Fruit fly (Drosophila melanogaster) whole organism, wandering third instar larva: Measurements from ENCODE around the gene CG17108.

Experiments used
- Abd-B ChIP-seq: fragments of >200 bp; optimal IDR thresholded peaks from 2 replicates; lab custom pipeline; 2017; ENCODE audit warnings: missing biosample characterization, missing genetic modification characterization
- CG32264 ChIP-seq: fragments of 200-800 bp; sonication (Bioruptor generic); optimal IDR thresholded peaks from 2 replicates; lab custom pipeline; 2016; ENCODE audit warnings: missing biosample characterization, missing genetic modification characterization
- CG9705 ChIP-seq: fragments of 200-800 bp; sonication (Bioruptor generic); optimal IDR thresholded peaks from 2 replicates; lab custom pipeline; 2018; ENCODE audit warnings: missing biosample characterization, mild to moderate bottlenecking, missing genetic modification characterization
- CrebA ChIP-seq: fragments of 200-800 bp; sonication (Bioruptor generic); optimal IDR thresholded peaks from 2 replicates; lab custom pipeline; 2016; ENCODE audit warnings: missing biosample characterization, mild to moderate bottlenecking, missing genetic modification characterization, borderline replicate concordance
- Dfd ChIP-seq: fragments of >200 bp; optimal IDR thresholded peaks from 2 replicates; lab custom pipeline; 2017; ENCODE audit warnings: missing biosample characterization, missing genetic modification characterization
- Dif ChIP-seq: fragments of 200-275, 200-300 bp; sonication (Bioruptor generic); optimal IDR thresholded peaks from 2 replicates; lab custom pipeline; 2018; ENCODE audit warnings: missing biosample characterization, missing genetic modification characterization; ENCODE audit not compliant: partially characterized antibody
- GATAd ChIP-seq: sonication (Bioruptor generic); optimal IDR thresholded peaks from 2 replicates; lab custom pipeline; 2016; ENCODE audit warnings: missing biosample characterization, missing genetic modification characterization
- HLH106 ChIP-seq: fragments of 200-800 bp; optimal IDR thresholded peaks from 3 replicates; lab custom pipeline; 2019; ENCODE audit warnings: missing biosample characterization, mild to moderate bottlenecking, missing genetic modification characterization, moderate library complexity
- Hnf4 ChIP-seq: fragments of 200-800 bp; sonication (Bioruptor generic); optimal IDR thresholded peaks from 2 replicates; lab custom pipeline; 2016; ENCODE audit warnings: missing biosample characterization, mild to moderate bottlenecking, missing genetic modification characterization
- Hr78 ChIP-seq: fragments of >200 bp; optimal IDR thresholded peaks from 2 replicates; lab custom pipeline; 2017; ENCODE audit warnings: missing biosample characterization, missing genetic modification characterization
- Hr83 ChIP-seq: fragments of 200-300 bp; sonication (Bioruptor generic); optimal IDR thresholded peaks from 2 replicates; lab custom pipeline; 2016; ENCODE audit warnings: missing biosample characterization, mild to moderate bottlenecking, missing genetic modification characterization, moderate library complexity; ENCODE audit not compliant: poor library complexity, severe bottlenecking
- Jra ChIP-seq: sonication (Bioruptor generic); optimal IDR thresholded peaks from 2 replicates; lab custom pipeline; 2016; ENCODE audit warnings: missing biosample characterization, missing genetic modification characterization
- Mio ChIP-seq: sonication (Bioruptor generic); optimal IDR thresholded peaks from 2 replicates; lab custom pipeline; 2016; ENCODE audit warnings: missing biosample characterization, missing genetic modification characterization
- Myc ChIP-seq: fragments of >200 bp; optimal IDR thresholded peaks from 2 replicates; lab custom pipeline; 2017
- Rel ChIP-seq, 2 experiments: fragments of 200-800 bp; sonication (Bioruptor generic) in 1 of 2; optimal IDR thresholded peaks; 2 replicates in 1 of 2; 3 replicates in 1 of 2; lab custom pipeline; 2016 to 2019; ENCODE audit warnings: mild to moderate bottlenecking in 2 of 2, missing biosample characterization in 2 of 2, missing genetic modification characterization in 2 of 2, moderate library complexity in 1 of 2
- Sp1 ChIP-seq: fragments of 200-800 bp; sonication (Bioruptor generic); optimal IDR thresholded peaks from 3 replicates; lab custom pipeline; 2019; ENCODE audit warnings: missing biosample characterization, mild to moderate bottlenecking, missing genetic modification characterization, moderate library complexity
- Vsx2 ChIP-seq: fragments of 200-300, 225-300 bp; sonication (Bioruptor generic); optimal IDR thresholded peaks from 2 replicates; lab custom pipeline; 2018; ENCODE audit warnings: missing biosample characterization, missing genetic modification characterization; ENCODE audit not compliant: partially characterized antibody
- brk ChIP-seq: fragments of 200-800 bp; sonication (Bioruptor generic); optimal IDR thresholded peaks from 2 replicates; lab custom pipeline; 2016; ENCODE audit warnings: missing biosample characterization, mild to moderate bottlenecking, missing genetic modification characterization
- dmrt93B ChIP-seq: fragments of 200-800 bp; sonication (Bioruptor generic); optimal IDR thresholded peaks from 2 replicates; lab custom pipeline; 2018; ENCODE audit warnings: missing biosample characterization, mild to moderate bottlenecking, missing genetic modification characterization
- dsf ChIP-seq: sonication (Bioruptor generic); optimal IDR thresholded peaks from 2 replicates; lab custom pipeline; 2016; ENCODE audit warnings: missing biosample characterization, missing genetic modification characterization, borderline replicate concordance
- ey ChIP-seq: fragments of 200-800 bp; sonication (Bioruptor generic); optimal IDR thresholded peaks from 2 replicates; lab custom pipeline; 2016; ENCODE audit warnings: missing biosample characterization, missing genetic modification characterization
- fru ChIP-seq: fragments of 200-800 bp; sonication (Bioruptor generic); optimal IDR thresholded peaks from 3 replicates; lab custom pipeline; 2016; ENCODE audit warnings: missing biosample characterization, mild to moderate bottlenecking, missing genetic modification characterization
- h ChIP-seq: fragments of 200-800 bp; sonication (Bioruptor generic); optimal IDR thresholded peaks from 3 replicates; lab custom pipeline; 2016; ENCODE audit warnings: missing biosample characterization, mild to moderate bottlenecking, missing genetic modification characterization
- jim ChIP-seq: fragments of 175-275, 200-325 bp; sonication (Bioruptor generic); optimal IDR thresholded peaks from 2 replicates; lab custom pipeline; 2016; ENCODE audit warnings: missing biosample characterization, mild to moderate bottlenecking, missing genetic modification characterization
- lola ChIP-seq: fragments of >200 bp; optimal IDR thresholded peaks from 2 replicates; lab custom pipeline; 2017; ENCODE audit warnings: missing biosample characterization, missing genetic modification characterization
- pan ChIP-seq: fragments of >200 bp; optimal IDR thresholded peaks from 2 replicates; lab custom pipeline; 2017
- psq ChIP-seq: fragments of 200-800 bp; sonication (Bioruptor generic); optimal IDR thresholded peaks from 3 replicates; lab custom pipeline; 2017; ENCODE audit warnings: missing biosample characterization, mild to moderate bottlenecking, missing genetic modification characterization, moderate library complexity
- rgr ChIP-seq: fragments of 200-800 bp; sonication (Bioruptor generic); optimal IDR thresholded peaks from 3 replicates; lab custom pipeline; 2016; ENCODE audit warnings: missing biosample characterization, mild to moderate bottlenecking, missing genetic modification characterization
- sage ChIP-seq: fragments of 200-800 bp; sonication (Bioruptor generic); optimal IDR thresholded peaks from 2 replicates; lab custom pipeline; 2016; ENCODE audit warnings: missing biosample characterization, mild to moderate bottlenecking, missing genetic modification characterization
- sv ChIP-seq: fragments of 200-800 bp; sonication (Bioruptor generic); optimal IDR thresholded peaks from 3 replicates; lab custom pipeline; 2016; ENCODE audit warnings: missing biosample characterization, missing genetic modification characterization
- tai ChIP-seq: sonication (Bioruptor generic); optimal IDR thresholded peaks from 2 replicates; lab custom pipeline; 2016; ENCODE audit warnings: missing biosample characterization, missing genetic modification characterization
- usp ChIP-seq: fragments of >200 bp; optimal IDR thresholded peaks from 2 replicates; lab custom pipeline; 2017; ENCODE audit warnings: missing biosample characterization, missing genetic modification characterization
- woc ChIP-seq: sonication (Bioruptor generic); optimal IDR thresholded peaks from 2 replicates; lab custom pipeline; 2016; ENCODE audit warnings: missing biosample characterization, mild to moderate bottlenecking, missing genetic modification characterization

CG17108 gene

dm6 chr2L:10729955-10730354 is 36.1 kb upstream of the CG17108 start, which contains the start of gene CG17118:
Gene CG17118, plus strand, starts transcription at chr2L:10730255.
- TF ChIP-seq fru (GFP tag; lab: Kevin White, UChicago): no peak
- no peak for TF ChIP-seq tai (GFP tag; lab: Kevin White, UChicago)
- no peak for TF ChIP-seq h
- TF ChIP-seq, all 38 proteins: peak for 0

DNA sequence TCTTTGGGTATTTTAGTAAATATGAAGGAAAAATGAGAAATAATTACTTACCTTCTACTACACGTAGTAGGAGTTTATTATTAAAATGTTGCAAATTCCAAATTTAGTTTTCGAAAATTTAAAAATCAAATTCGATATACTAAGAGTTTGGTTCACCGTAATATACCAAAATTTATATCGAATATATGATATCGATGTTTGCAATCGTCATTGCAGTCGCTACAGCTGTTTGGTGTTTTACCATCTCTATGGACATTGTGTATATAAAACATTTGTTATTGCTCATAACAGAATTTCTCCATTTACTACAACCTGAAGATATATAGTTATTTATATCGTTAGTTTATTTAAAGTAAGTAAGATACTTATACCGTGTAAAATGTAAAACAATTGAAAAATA is 34.8 kb upstream of the CG17108 start, which contains the start of gene CG6443:
CG6443 (plus strand) TSS at position 228 of the 400 bp plus-strand sequence.
- TF ChIP-seq rgr (GFP tag; lab: Kevin White, UChicago): no peak
- peak; percentile 50 for TF ChIP-seq sage
- no peak for TF ChIP-seq Hnf4 (GFP tag; lab: Kevin White, UChicago)
- no peak for TF ChIP-seq CG9705 (GFP tag; lab: Kevin White, UChicago)
- TF ChIP-seq, all 38 proteins: peak for 1

dm6 chr2L:10723903-10724302 is 30.0 kb upstream of the CG17108 start, which contains the start of gene CG6431:
Gene CG6431, plus strand, starts transcription at chr2L:10724203.
- no peak for TF ChIP-seq Sp1 (GFP tag; lab: Kevin White, UChicago)
- TF ChIP-seq h: no peak
- no peak for TF ChIP-seq tai (GFP tag; lab: Kevin White, UChicago)
- no peak for TF ChIP-seq CG9705 (GFP tag; lab: Kevin White, UChicago)
- no peak for TF ChIP-seq dsf
- no peak for TF ChIP-seq usp
- no peak for TF ChIP-seq pan (lab: Kevin White, UChicago)
- TF ChIP-seq Hnf4 (GFP tag; lab: Kevin White, UChicago): no peak
- TF ChIP-seq Dif (GFP tag; lab: Kevin White, UChicago): no peak
- TF ChIP-seq GATAd (GFP tag; lab: Kevin White, UChicago): no peak
- no peak for TF ChIP-seq brk (GFP tag; lab: Kevin White, UChicago)

DNA sequence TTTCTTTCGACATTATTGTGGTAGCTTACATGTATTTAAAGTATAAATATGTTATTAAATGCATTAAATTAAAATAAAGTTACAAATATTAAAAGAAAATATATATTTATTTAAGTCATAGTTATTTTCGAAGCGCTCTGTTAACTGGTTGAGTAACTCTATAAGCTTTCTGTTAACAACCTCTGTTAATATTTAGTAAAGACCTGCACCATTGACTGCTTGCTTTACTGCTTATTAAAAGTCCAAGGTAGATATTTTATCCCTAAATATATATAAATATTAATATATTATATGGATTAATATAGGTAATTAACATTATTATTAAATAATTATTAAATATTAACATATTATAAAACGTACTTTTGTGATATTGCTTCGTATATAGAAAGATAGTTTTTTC is 27.6 kb upstream of the CG17108 start:
- no peak for TF ChIP-seq Hr78 (GFP tag; lab: Kevin White, UChicago)
- TF ChIP-seq dsf: no peak
- no peak for TF ChIP-seq woc (GFP tag; lab: Kevin White, UChicago)
- TF ChIP-seq, all 38 proteins: peak for 0

DNA sequence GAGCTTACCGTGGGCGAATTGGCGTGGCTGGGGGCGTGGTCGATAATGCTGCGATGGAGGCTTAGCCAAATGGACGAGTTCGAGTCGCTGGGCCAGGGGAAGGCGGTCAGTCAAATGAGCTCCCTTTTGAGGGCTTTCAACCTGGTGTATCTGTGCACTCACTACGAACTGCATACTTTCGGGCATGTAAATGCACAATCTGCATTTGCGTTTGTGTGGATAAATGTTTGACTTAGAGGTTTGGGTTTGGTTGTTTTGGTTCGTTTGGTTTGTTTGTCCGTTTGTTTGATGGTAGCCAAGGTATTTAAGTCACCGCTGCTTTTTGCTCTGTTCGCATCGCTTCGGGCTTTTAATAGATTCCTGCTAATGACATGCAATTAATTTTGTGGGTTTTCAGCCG is 17.3 kb upstream of the CG17108 start:
- no peak for TF ChIP-seq Sp1 (GFP tag; lab: Kevin White, UChicago)
- TF ChIP-seq Myc (lab: Kevin White, UChicago): no peak
- no peak for TF ChIP-seq Dfd (GFP tag; lab: Kevin White, UChicago)
- TF ChIP-seq woc (GFP tag; lab: Kevin White, UChicago): no peak
- no peak for TF ChIP-seq dmrt93B (GFP tag; lab: Kevin White, UChicago)
- TF ChIP-seq Hnf4 (GFP tag; lab: Kevin White, UChicago): no peak
- no peak for TF ChIP-seq rgr (GFP tag; lab: Kevin White, UChicago)
- no peak for TF ChIP-seq Mio
- TF ChIP-seq Jra (GFP tag; lab: Kevin White, UChicago): no peak
- no peak for TF ChIP-seq usp
- no peak for TF ChIP-seq brk (GFP tag; lab: Kevin White, UChicago)
- TF ChIP-seq sv (GFP tag; lab: Kevin White, UChicago): no peak
- no peak for TF ChIP-seq CG9705 (GFP tag; lab: Kevin White, UChicago)
- no peak for TF ChIP-seq GATAd (GFP tag; lab: Kevin White, UChicago)
- TF ChIP-seq, all 38 proteins: peak for 0

DNA sequence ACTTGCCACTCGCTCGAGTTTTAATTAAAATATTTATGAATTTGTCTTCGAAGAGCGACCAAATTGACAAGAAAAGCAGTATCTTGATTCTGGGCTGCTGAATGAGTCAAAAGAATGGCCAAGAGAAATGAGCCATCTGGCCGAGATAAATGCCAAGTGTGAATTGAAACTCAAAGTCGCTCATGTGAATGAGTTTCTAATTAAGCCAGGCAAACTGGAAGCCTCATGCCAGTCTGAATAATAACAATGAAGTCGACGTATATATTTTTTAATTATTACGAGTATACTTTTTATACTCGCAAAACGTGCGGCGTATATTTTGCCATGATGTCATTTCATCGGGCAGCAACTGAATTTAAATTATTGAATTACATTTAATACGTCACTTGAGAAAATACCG is 15.4 kb upstream of the CG17108 start, which contains the start of gene Lip2:
Lip2 (minus strand) TSS at position 101 of the 400 bp plus-strand sequence.
- TF ChIP-seq CG32264 (GFP tag; lab: Kevin White, UChicago): no peak
- TF ChIP-seq Abd-B (GFP tag; lab: Kevin White, UChicago): no peak
- no peak for TF ChIP-seq Hr83 (GFP tag; lab: Kevin White, UChicago)
- no peak for TF ChIP-seq Vsx2 (GFP tag; lab: Kevin White, UChicago)
- TF ChIP-seq Rel (GFP tag; optimal IDR thresholded peaks at IDR 0.05; lab: Kevin White, UChicago): no peak
- no peak for TF ChIP-seq Rel (tag; optimal IDR thresholded peaks at IDR 0.05; lab: Kevin White, UChicago)
- no peak for TF ChIP-seq Dfd (GFP tag; lab: Kevin White, UChicago)
- no peak for TF ChIP-seq jim (GFP tag; lab: Kevin White, UChicago)
- no peak for TF ChIP-seq dsf
- TF ChIP-seq CrebA (GFP tag; lab: Kevin White, UChicago): no peak
- TF ChIP-seq HLH106 (tag; lab: Kevin White, UChicago): no peak
- TF ChIP-seq Hr78 (GFP tag; lab: Kevin White, UChicago): no peak
- no peak for TF ChIP-seq ey (GFP tag; lab: Kevin White, UChicago)
- TF ChIP-seq woc (GFP tag; lab: Kevin White, UChicago): no peak
- TF ChIP-seq CG9705 (GFP tag; lab: Kevin White, UChicago): no peak
- no peak for TF ChIP-seq pan (lab: Kevin White, UChicago)
- TF ChIP-seq lola (GFP tag; lab: Kevin White, UChicago): no peak
- TF ChIP-seq sv (GFP tag; lab: Kevin White, UChicago): no peak
- TF ChIP-seq tai (GFP tag; lab: Kevin White, UChicago): no peak
- no peak for TF ChIP-seq Sp1 (GFP tag; lab: Kevin White, UChicago)
- TF ChIP-seq psq (GFP tag; lab: Kevin White, UChicago): no peak
